Worm (Caenorhabditis elegans) whole organism, early embryonic: Measurements from ENCODE around the gene R02E4.2.

ENCODE experiments used
- hmg-4 ChIP-seq: fragments of 200-800 bp; sonication (Bioruptor generic); optimal IDR thresholded peaks from 2 replicates; lab custom pipeline; 2018; ENCODE audit warnings: mild to moderate bottlenecking, missing genetic modification characterization, missing compliant biosample characterization
- sea-1 ChIP-seq: fragments of 200-800 bp; sonication (Bioruptor generic); conservative IDR thresholded peaks from 2 replicates; pipeline ENCODE4 v1.3.6; 2022; ENCODE audit warnings: missing genetic modification characterization, missing compliant biosample characterization

ce11 chrX:4102075-4102598, 5.1 kb upstream of the R02E4.2 start, which contains the start of gene R02E4.3:
- TF ChIP-seq sea-1 (GFP tag; lab: Robert Waterston, UW) = no peak
- TF ChIP-seq hmg-4 (GFP tag; lab: Kevin White, UChicago) = no peak
